Worm (Caenorhabditis elegans): ENCODE measurements around the gene xpd-1.

ce11 chrIII:222508-222907 lies 42.4 kb upstream of the xpd-1 start:
- TF ChIP-seq pha-4 (tag; optimal IDR thresholded peaks at IDR 0.05) (no peak), ama-1 (optimal IDR thresholded peaks at IDR 0.05) (no peak), ama-1 (GFP tag; optimal IDR thresholded peaks at IDR 0.05) (no peak), egl-44 (GFP tag; IDR thresholded peaks at IDR 0.05) (no peak), bed-1 (GFP tag; IDR thresholded peaks at IDR 0.05) (no peak), tbp1 (GFP tag; optimal IDR thresholded peaks at IDR 0.05) (no peak), rcor-1 (GFP tag; IDR thresholded peaks at IDR 0.05) (no peak), nhr-27 (tag; optimal IDR thresholded peaks at IDR 0.05) (no peak), lin-35 (GFP tag; optimal IDR thresholded peaks at IDR 0.05) (no peak), Y56A3A.18 (GFP tag; IDR thresholded peaks at IDR 0.05) (no peak), K12H6.12 (tag; optimal IDR thresholded peaks at IDR 0.05) (no peak)
